Worm (Caenorhabditis elegans) whole organism, late embryonic: ENCODE measurements around the gene D2096.5.

Source experiments
- C08G9.2 ChIP-seq: sonication (generic microtip); optimal IDR thresholded peaks from 2 replicates; lab custom pipeline; 2016; ENCODE audit warnings: mild to moderate bottlenecking, missing genetic modification characterization, moderate library complexity, missing compliant biosample characterization
- C38D4.7 ChIP-seq: fragments of 200-800 bp; sonication (Bioruptor generic); optimal IDR thresholded peaks from 2 replicates; lab custom pipeline; 2018; ENCODE audit warnings: mild to moderate bottlenecking, missing genetic modification characterization, moderate library complexity, missing compliant biosample characterization
- F13H6.1 ChIP-seq: sonication (generic microtip); optimal IDR thresholded peaks from 2 replicates; lab custom pipeline; 2016; ENCODE audit warnings: missing genetic modification characterization, missing compliant biosample characterization
- K02D7.2 ChIP-seq: sonication (generic microtip); optimal IDR thresholded peaks from 2 replicates; lab custom pipeline; 2017; ENCODE audit warnings: mild to moderate bottlenecking, missing genetic modification characterization, missing compliant biosample characterization
- K09A11.1 ChIP-seq: sonication (generic microtip); optimal IDR thresholded peaks from 2 replicates; lab custom pipeline; 2017; ENCODE audit warnings: antibody characterized with exemption, mild to moderate bottlenecking, missing genetic modification characterization, missing compliant biosample characterization; ENCODE audit not compliant: insufficient read depth
- Y22D7AL.16 ChIP-seq: sonication (generic microtip); optimal IDR thresholded peaks from 2 replicates; lab custom pipeline; 2016; ENCODE audit warnings: missing genetic modification characterization, missing compliant biosample characterization
- ahr-1 ChIP-seq: sonication (generic microtip); optimal IDR thresholded peaks from 2 replicates; lab custom pipeline; 2016; ENCODE audit warnings: missing genetic modification characterization, missing compliant biosample characterization
- ceh-18 ChIP-seq: sonication (generic microtip); optimal IDR thresholded peaks from 2 replicates; lab custom pipeline; 2016; ENCODE audit warnings: missing genetic modification characterization, missing compliant biosample characterization
- ceh-19 ChIP-seq: fragments of 200-800 bp; sonication (Bioruptor generic); optimal IDR thresholded peaks from 2 replicates; lab custom pipeline; 2018; ENCODE audit warnings: mild to moderate bottlenecking, missing genetic modification characterization, missing compliant biosample characterization
- ceh-22 ChIP-seq: sonication (generic microtip); optimal IDR thresholded peaks from 2 replicates; lab custom pipeline; 2017; ENCODE audit warnings: missing biosample characterization, missing genetic modification characterization
- ceh-31 ChIP-seq: sonication (generic microtip); optimal IDR thresholded peaks from 2 replicates; lab custom pipeline; 2016; ENCODE audit warnings: missing genetic modification characterization, missing compliant biosample characterization
- ceh-48 ChIP-seq: sonication (generic microtip); optimal IDR thresholded peaks from 2 replicates; lab custom pipeline; 2016; ENCODE audit warnings: missing genetic modification characterization, inconsistent platforms, missing compliant biosample characterization
- dmd-4 ChIP-seq: sonication (generic microtip); optimal IDR thresholded peaks from 2 replicates; lab custom pipeline; 2016; ENCODE audit warnings: borderline replicate concordance, missing genetic modification characterization, missing compliant biosample characterization
- dve-1 ChIP-seq: sonication (generic microtip); optimal IDR thresholded peaks from 2 replicates; lab custom pipeline; 2017; ENCODE audit warnings: antibody characterized with exemption, mild to moderate bottlenecking, missing genetic modification characterization, missing compliant biosample characterization
- elt-2 ChIP-seq: sonication (generic microtip); optimal IDR thresholded peaks from 2 replicates; lab custom pipeline; 2016; ENCODE audit warnings: missing genetic modification reagents, missing genetic modification characterization, missing compliant biosample characterization
- fkh-10 ChIP-seq: fragments of 150-350 bp; optimal IDR thresholded peaks from 2 replicates; lab custom pipeline; 2014; ENCODE audit warnings: missing biosample characterization, missing genetic modification reagents, missing genetic modification characterization
- fkh-6 ChIP-seq: sonication (generic microtip); optimal IDR thresholded peaks from 2 replicates; lab custom pipeline; 2016; ENCODE audit warnings: missing genetic modification characterization, missing compliant biosample characterization
- gmeb-2 ChIP-seq: sonication (generic microtip); optimal IDR thresholded peaks from 2 replicates; lab custom pipeline; 2016; ENCODE audit warnings: missing genetic modification characterization, inconsistent platforms, missing compliant biosample characterization
- hlh-15 ChIP-seq: sonication (generic microtip); optimal IDR thresholded peaks from 2 replicates; lab custom pipeline; 2016; ENCODE audit warnings: missing genetic modification characterization, missing compliant biosample characterization
- hlh-6 ChIP-seq: sonication (generic microtip); optimal IDR thresholded peaks from 2 replicates; lab custom pipeline; 2016; ENCODE audit warnings: missing genotype, missing genetic modification characterization, missing compliant biosample characterization
- lim-6 ChIP-seq: sonication (generic microtip); optimal IDR thresholded peaks from 2 replicates; lab custom pipeline; 2016; ENCODE audit warnings: missing genetic modification characterization, missing compliant biosample characterization
- nfya-1 ChIP-seq: sonication (generic microtip); optimal IDR thresholded peaks from 2 replicates; lab custom pipeline; 2017; ENCODE audit warnings: missing genetic modification characterization, mild to moderate bottlenecking, missing compliant biosample characterization, antibody characterized with exemption, moderate library complexity
- nhr-232 ChIP-seq: sonication (generic microtip); optimal IDR thresholded peaks from 2 replicates; lab custom pipeline; 2016; ENCODE audit warnings: missing genetic modification characterization, missing compliant biosample characterization
- npax-4 ChIP-seq: sonication (generic microtip); optimal IDR thresholded peaks from 2 replicates; lab custom pipeline; 2016; ENCODE audit warnings: missing genetic modification characterization, missing compliant biosample characterization
- odd-2 ChIP-seq: sonication (generic microtip); optimal IDR thresholded peaks from 2 replicates; lab custom pipeline; 2017; ENCODE audit warnings: antibody characterized with exemption, mild to moderate bottlenecking, missing genetic modification characterization, missing compliant biosample characterization
- pag-3 ChIP-seq: sonication (generic microtip); optimal IDR thresholded peaks from 2 replicates; lab custom pipeline; 2016; ENCODE audit warnings: missing compliant biosample characterization, missing genetic modification characterization, borderline replicate concordance
- pat-9 ChIP-seq: fragments of 200-800 bp; sonication (Bioruptor generic); optimal IDR thresholded peaks from 2 replicates; lab custom pipeline; 2018; ENCODE audit warnings: mild to moderate bottlenecking, missing genetic modification characterization, moderate library complexity, missing compliant biosample characterization
- pha-4 ChIP-seq: fragments of 150-350 bp; optimal IDR thresholded peaks from 2 replicates; lab custom pipeline; 2018; ENCODE audit warnings: missing biosample characterization, missing genetic modification reagents, missing genetic modification characterization
- pros-1 ChIP-seq: fragments of 150-350 bp; optimal IDR thresholded peaks from 2 replicates; lab custom pipeline; 2014; ENCODE audit warnings: missing biosample characterization, missing genetic modification reagents, missing genetic modification characterization
- ref-2 ChIP-seq: sonication (generic microtip); optimal IDR thresholded peaks from 2 replicates; lab custom pipeline; 2016; ENCODE audit warnings: missing genetic modification characterization, missing compliant biosample characterization
- sox-4 ChIP-seq: sonication (generic microtip); optimal IDR thresholded peaks from 2 replicates; lab custom pipeline; 2017; ENCODE audit warnings: mild to moderate bottlenecking, missing genetic modification characterization, inconsistent platforms, missing compliant biosample characterization
- tbx-2 ChIP-seq: sonication (generic microtip); optimal IDR thresholded peaks from 2 replicates; lab custom pipeline; 2016; ENCODE audit warnings: missing genetic modification characterization, missing compliant biosample characterization
- ttx-3 ChIP-seq: sonication (generic microtip); optimal IDR thresholded peaks from 2 replicates; lab custom pipeline; 2016; ENCODE audit warnings: missing genetic modification reagents, missing genetic modification characterization, missing compliant biosample characterization
- unc-3 ChIP-seq, 2 experiments: fragments of 200-800 bp in 1 of 2; sonication (Bioruptor generic) in 1 of 2; sonication (generic microtip) in 1 of 2; conservative IDR thresholded peaks in 1 of 2; optimal IDR thresholded peaks in 1 of 2; 2 replicates each; pipeline versions ENCODE4 v1.3.6 to Lab custom; 2016 to 2022; ENCODE audit warnings: missing compliant biosample characterization in 2 of 2, missing genetic modification characterization in 2 of 2, missing genetic modification reagents in 1 of 2
- unc-55 ChIP-seq: sonication (generic microtip); optimal IDR thresholded peaks from 2 replicates; lab custom pipeline; 2017; ENCODE audit warnings: missing biosample characterization, missing genetic modification reagents, missing genetic modification characterization

D2096.5 gene

DNA sequence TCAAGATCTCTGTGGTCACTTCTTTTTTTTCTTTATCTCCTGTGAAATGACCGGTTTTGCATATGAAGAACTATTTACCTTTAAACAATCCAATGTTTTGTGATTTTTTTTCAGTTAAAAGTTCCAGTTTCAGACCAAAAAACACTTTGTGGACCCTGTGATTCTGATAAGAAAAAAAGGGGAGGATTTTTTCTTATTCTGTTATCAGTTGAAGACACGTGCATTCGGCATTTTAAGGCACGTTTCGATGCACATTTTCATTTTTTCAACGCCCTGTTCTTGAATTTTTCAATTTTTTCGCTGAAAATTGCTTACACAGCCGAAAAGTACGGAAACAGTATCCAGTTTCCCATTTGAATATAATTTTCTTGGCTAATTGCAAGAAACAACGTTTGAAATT lies 6.7 kb upstream of the D2096.5 start, which contains the start of gene aagr-1:
TSS of gene aagr-1 (plus strand) at position 227 of the 400 bp plus-strand sequence.
- no peak for TF ChIP-seq K09A11.1 (tag; lab: Kevin White, UChicago)
- TF ChIP-seq hlh-6 (tag; lab: Kevin White, UChicago) = no peak

DNA sequence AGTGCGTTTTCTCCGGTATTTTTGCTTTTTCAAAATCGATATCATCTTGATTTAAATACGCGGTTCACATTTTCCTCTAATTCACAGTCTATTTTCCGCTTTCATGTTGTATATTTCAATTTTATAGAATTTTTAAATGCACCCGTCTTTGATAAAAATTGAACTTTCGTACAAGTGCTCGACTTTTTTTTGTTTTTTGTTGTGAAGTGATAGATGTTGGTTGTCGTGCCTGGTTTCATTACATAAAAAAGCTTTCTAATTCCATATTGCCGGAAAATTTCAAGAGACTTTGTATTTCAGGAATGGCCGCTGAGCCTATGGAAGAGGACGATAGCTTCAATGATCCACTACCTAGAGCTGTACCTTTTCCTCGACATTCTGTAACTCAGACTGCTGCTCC lies 3.6 kb upstream of the D2096.5 start, which contains the start of gene D2096.12:
TSS of gene D2096.12 (plus strand) at position 301 of the 400 bp plus-strand sequence.
- no peak for TF ChIP-seq pag-3 (tag; lab: Kevin White, UChicago)
- no peak for TF ChIP-seq ceh-19 (GFP tag; lab: Kevin White, UChicago)
- no peak for TF ChIP-seq unc-3 (GFP tag; conservative IDR thresholded peaks at IDR 0.05; lab: Robert Waterston, UW)
- no peak for TF ChIP-seq unc-3 (tag; optimal IDR thresholded peaks at IDR 0.05; lab: Kevin White, UChicago)
- no peak for TF ChIP-seq ceh-18 (tag; lab: Kevin White, UChicago)
- TF ChIP-seq pat-9 = no peak
- no peak for TF ChIP-seq F13H6.1 (tag; lab: Kevin White, UChicago)
- no peak for TF ChIP-seq npax-4
- no peak for TF ChIP-seq gmeb-2 (tag; lab: Kevin White, UChicago)
- no peak for TF ChIP-seq ceh-48
- TF ChIP-seq hlh-15 (tag; lab: Kevin White, UChicago) = no peak
- no peak for TF ChIP-seq nfya-1 (tag; lab: Kevin White, UChicago)
- no peak for TF ChIP-seq unc-55 (GFP tag; lab: Kevin White, UChicago)
- TF ChIP-seq K09A11.1 (tag; lab: Kevin White, UChicago) = no peak
- TF ChIP-seq K02D7.2 (tag; lab: Kevin White, UChicago) = no peak
- no peak for TF ChIP-seq tbx-2 (tag; lab: Kevin White, UChicago)
- no peak for TF ChIP-seq fkh-10 (GFP tag; lab: Kevin White, UChicago)
- TF ChIP-seq C38D4.7 (GFP tag; lab: Kevin White, UChicago) = no peak
- no peak for TF ChIP-seq lim-6

- TF ChIP-seq pha-4 (no peak), ahr-1 (tag; lab: Kevin White, UChicago) (no peak), dmd-4 (tag; lab: Kevin White, UChicago) (no peak), ref-2 (tag; lab: Kevin White, UChicago) (no peak), ceh-31 (no peak), ceh-22 (tag; lab: Kevin White, UChicago) (no peak), sox-4 (no peak), fkh-6 (tag; lab: Kevin White, UChicago) (no peak), ttx-3 (tag; lab: Kevin White, UChicago) (no peak), pat-9 (no peak), C08G9.2 (tag; lab: Kevin White, UChicago) (no peak), Y22D7AL.16 (no peak), F13H6.1 (tag; lab: Kevin White, UChicago) (no peak), pag-3 (tag; lab: Kevin White, UChicago) (no peak), dve-1 (tag; lab: Kevin White, UChicago) (no peak), ceh-48 (no peak), odd-2 (tag; lab: Kevin White, UChicago) (no peak), ceh-19 (GFP tag; lab: Kevin White, UChicago) (no peak), pros-1 (no peak)
These were observed 1.3 kb upstream of the D2096.5 start, which contains the start of gene sqv-1 for ce11 chrIV:8360817-8361216. Gene sqv-1 (plus strand): TSS chrIV:8361117.

- TF ChIP-seq elt-2 (tag; lab: Kevin White, UChicago) (no peak), fkh-10 (GFP tag; lab: Kevin White, UChicago) (no peak), ceh-48 (no peak), ttx-3 (tag; lab: Kevin White, UChicago) (no peak), tbx-2 (tag; lab: Kevin White, UChicago) (no peak), nhr-232 (tag; lab: Kevin White, UChicago) (no peak)
These were observed 1.1 kb downstream of the D2096.5 start, which contains the start of gene D2096.13 for ce11 chrIV:8358492-8358891. Gene D2096.13 (minus strand): TSS chrIV:8358592.
